Fruit fly (Drosophila melanogaster): ENCODE measurements around the gene Ugt37E1.
A peak's percentile ranks its signal among the peaks of the same experiment; 100 is the strongest.

The Ugt37E1 gene

DNA sequence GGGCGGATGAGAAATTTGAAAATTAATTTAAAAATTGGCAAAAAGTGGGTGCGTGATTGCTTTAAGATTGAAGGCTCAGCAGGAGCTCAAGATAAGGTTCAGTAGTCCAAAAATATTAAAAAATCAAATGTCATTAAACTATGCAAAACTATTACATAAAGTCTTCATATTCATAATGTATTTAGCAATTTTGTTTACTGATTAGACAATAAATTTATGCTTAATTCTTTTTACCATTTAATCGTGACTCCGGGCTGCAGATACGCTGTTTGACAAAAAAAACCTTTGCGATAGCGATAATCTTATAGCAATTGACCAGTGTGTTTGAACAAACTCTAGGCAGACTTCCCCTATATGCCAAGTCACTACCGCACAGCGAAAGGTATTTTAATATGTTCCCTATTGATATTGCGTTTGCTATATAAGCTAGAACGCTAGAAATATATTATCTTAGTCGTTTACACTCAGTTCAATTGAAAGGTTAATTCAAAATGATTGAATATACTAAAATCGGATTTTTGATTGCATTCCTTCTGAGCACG lies at the start of gene Ugt37E1:
Gene Ugt37E1, plus strand, starts transcription at position 492 of the 542 bp plus-strand sequence.
- TF ChIP-seq CG8478 (optimal IDR thresholded peaks at IDR 0.05), result no peak

DNA sequence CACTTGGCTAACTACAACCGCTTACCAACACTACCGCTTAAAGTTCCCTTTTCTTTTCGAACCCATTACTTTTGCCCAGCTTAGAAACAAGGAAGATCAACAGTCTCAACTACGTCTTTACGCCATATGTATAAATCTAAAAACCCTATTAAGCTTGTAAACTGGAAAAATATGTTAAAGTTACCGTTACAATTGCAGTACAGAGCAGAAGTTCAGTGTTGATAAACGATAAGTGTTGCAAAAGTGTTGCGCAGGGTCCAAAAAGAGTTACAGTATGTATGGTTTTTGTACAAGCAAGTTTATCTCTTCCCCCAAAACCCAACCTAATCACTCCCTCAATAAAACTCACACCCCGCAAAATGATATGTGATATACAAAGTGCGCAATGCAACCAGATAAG lies 49.2 kb upstream of the Ugt37E1 start:
- TF ChIP-seq CTCF (optimal IDR thresholded peaks at IDR 0.05), result no peak
- TF ChIP-seq CG8478 (optimal IDR thresholded peaks at IDR 0.05), result no peak

DNA sequence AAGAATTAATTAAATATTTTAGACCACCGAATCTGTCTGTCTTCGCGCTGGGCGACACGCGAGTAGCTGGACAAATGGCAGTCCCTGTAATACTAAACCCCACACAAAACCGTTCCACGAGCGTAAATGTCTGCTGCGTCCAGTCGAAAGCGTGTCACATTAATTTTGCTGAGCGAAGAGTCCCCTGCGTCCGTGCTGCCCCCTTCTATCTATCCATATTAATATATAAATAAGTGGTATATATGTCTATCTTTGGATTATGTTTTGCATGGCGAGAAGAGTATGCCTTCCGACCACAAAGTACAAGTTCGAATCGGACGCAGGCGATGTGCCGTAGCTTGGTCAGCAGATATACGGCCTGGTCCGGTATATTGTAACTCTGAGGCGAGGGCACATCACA lies 44.1 kb upstream of the Ugt37E1 start:
- TF ChIP-seq CG8478 (optimal IDR thresholded peaks at IDR 0.05) (no peak), CTCF (optimal IDR thresholded peaks at IDR 0.05) (no peak)

DNA sequence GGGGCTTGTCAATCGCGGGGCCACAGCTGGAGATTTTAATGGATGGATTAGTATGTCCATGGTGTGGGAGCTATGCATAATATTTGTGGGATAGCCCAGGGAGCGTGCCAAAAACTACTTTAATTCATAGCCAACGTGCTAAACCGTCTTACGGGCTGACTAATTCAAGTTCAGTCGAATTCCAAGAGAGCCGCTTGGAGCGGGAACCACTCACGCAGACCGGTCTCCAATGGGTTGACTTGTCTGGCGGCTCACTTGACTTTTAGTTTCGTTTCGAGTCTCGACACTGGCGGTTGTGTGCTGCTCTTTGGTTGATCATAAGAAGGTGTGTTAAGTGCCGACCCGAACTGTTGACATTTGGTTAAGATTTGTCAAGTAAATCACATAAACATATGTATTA lies 42.3 kb upstream of the Ugt37E1 start, which contains the start of gene yellow-b:
Gene yellow-b, plus strand, starts transcription at position 263 of the 400 bp plus-strand sequence.
- no peak for TF ChIP-seq CG8478 (optimal IDR thresholded peaks at IDR 0.05)
- TF ChIP-seq CTCF (optimal IDR thresholded peaks at IDR 0.05), result no peak

DNA sequence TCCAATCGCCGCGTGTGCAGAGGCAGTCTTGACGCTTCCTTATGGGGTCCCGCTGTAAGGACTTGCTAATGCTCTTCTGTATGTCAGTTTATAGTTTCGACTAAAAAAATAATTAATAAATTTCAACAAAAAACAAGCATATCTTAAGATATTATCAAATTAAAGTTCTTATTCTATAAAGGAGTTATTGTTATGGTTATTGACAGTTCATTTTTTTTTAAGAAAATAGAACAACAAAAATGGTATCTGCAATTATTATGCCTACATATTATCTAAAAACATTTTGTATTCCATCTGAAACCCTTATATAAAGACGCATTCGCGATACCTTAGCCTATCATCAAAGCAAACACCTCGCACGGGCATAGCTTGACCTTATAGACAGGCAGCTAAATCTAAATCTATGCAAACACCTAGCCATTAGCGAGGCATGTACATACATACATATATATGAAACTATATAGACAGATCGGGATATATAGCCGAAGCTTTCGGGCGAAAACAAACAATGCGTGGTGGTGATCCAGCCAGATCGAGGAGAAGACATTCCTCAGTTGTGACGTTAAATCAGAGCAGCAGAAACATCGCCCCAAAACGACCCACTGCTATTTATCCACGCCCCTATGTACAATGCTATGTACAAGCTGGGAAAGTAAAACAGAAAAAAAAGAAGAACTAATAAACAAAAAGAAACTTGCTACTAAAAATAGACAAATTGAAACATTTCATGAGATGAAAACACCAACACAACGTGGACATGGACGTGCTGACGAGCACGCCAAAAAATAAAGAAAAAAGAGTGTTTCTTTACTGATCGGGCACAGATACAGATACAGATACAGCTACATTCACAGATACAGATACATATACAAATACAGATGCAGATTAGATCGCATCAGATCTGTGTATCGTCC lies 35.6 kb upstream of the Ugt37E1 start, which contains the start of gene ppk17:
Gene ppk17, minus strand, starts transcription at position 51 of the 914 bp plus-strand sequence.
- TF ChIP-seq CTCF (optimal IDR thresholded peaks at IDR 0.05) (no peak), CG8478 (optimal IDR thresholded peaks at IDR 0.05) (no peak)

DNA sequence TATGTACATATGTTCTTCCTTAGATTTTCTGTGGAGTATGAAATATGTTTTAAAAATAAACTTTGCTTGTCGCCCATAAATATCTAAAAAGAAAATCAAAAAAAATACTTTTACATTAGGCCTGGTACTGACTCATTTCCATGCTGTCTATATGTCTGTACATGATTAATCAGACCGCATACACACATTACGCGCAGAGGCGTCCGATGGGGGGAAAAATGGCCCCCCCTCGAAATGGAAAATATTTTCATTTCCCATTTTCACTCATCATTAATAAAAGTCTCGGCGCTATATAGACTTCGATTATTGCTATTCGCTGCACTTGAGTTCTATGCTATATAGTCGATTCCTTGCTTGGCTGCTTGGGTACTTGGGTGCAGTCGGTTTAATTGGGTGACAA lies 34.5 kb upstream of the Ugt37E1 start:
- TF ChIP-seq CG8478 (optimal IDR thresholded peaks at IDR 0.05), result no peak
- TF ChIP-seq CTCF (optimal IDR thresholded peaks at IDR 0.05), result no peak

DNA sequence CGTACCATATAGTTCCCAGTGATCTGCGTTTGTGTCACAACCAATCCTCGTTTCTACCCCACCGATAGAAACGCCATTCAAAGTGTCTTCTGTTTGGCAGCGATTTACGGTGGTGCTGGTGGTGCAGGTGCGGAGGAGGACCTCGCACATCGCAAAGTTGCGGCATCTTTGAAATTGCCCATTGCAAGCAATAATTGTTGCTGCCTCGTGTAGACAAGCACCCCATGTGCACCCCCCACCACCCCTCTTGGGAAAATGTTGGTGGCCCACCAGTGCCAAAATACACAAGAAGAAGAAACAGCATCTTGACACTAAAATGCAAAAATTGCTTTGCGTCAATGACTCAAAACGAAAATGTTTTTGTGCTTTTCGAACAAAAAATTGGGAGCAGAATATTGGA lies 31.9 kb upstream of the Ugt37E1 start:
- TF ChIP-seq CTCF (optimal IDR thresholded peaks at IDR 0.05) (no peak), CG8478 (optimal IDR thresholded peaks at IDR 0.05) (no peak)

DNA sequence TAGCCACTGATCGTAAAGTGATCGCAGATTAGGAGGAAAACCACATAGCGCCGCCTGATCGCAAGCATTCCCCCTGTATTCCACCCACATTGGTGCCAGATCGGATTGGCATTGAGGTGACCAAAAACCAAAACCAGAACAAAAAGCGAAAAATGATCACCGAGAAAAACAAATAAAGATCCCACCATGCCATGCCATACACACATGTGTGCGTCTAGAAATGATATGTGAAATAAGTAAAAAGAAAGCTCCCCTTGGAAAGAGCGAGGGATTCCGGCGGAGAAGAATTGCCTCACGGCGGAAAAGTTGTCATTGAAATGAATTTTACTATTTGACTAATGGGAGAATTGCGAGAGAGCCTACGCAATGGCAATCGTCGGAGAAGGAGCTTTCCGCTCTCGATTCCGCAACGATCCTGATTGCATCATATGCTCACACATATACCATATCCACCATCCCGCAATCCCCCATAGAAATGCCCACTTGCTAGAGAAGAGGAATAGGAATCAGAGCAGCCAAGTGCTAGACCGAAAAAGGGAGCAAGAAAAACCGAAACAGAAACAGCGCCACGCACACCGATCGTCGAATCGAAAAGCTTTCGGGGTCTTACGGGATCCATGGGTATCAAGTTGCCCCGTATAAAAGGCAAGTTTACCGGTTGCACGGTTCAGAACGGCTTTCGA lies 30.2 kb upstream of the Ugt37E1 start, which contains the start of gene Mhc:
Gene Mhc, plus strand, starts transcription at position 497 of the 683 bp plus-strand sequence.
- TF ChIP-seq CTCF (optimal IDR thresholded peaks at IDR 0.05) (no peak), CG8478 (optimal IDR thresholded peaks at IDR 0.05) (no peak)

DNA sequence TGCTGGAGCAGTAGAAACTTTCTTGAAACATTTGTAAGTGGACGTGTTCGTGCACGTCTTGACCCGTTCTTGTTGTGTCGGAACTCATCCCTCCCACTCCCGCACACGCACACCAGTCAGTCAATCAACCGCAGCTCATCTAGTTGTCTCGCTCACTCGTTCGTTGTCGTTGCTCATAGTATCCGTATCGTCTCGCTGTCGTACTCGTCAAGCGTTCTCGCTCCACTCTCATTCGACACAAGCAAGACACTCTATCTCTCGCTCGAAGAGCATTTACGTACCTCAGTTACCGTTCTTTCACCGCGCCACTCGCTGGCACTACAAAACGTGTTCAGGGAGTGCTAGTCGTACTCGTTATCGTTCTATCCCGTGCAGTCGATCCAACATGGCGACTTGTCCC lies 8.8 kb upstream of the Ugt37E1 start:
- peak in 1 of 2 experiments; percentile 8 for TF ChIP-seq CTCF (optimal IDR thresholded peaks at IDR 0.05)
- no peak for TF ChIP-seq CG8478 (optimal IDR thresholded peaks at IDR 0.05)

DNA sequence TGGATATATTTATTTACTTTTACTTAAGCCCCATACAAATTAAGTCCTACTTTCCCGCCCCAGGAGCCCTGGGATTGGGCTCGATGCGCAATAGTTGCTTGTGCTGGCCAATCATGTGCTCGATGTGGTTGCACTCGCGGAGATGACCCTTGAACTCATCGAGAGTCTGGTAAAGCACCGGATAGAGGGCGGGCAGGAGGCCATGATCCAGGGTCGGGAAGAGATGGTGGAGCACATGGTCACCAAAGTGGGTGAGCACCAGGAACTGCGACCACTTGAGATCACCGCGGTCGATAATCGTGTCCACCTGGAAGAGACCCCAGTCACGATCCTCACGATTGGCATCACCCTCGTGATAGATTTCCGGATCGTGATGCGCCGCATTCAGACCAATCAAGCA lies 7.5 kb upstream of the Ugt37E1 start:
- no peak for TF ChIP-seq CTCF (optimal IDR thresholded peaks at IDR 0.05)
- no peak for TF ChIP-seq CG8478 (optimal IDR thresholded peaks at IDR 0.05)

DNA sequence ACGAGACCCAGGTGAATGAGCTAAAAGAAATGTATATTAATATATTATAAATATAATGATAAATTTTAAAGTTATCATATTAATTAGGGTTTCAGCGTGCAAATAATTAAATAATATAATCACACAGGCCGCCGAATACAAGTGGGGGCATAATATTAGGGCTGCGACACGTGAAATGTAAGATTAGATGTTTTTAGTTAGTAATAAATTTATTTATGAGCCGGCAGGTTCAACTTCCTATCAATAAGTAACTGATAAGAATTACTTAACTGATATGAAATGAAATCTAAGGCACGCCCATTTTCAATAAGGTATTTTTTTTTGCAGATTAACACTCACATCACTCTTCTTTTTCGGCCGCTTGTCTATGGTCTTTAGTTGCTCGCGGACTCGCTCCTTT lies 6.5 kb upstream of the Ugt37E1 start:
- no peak for TF ChIP-seq CG8478 (optimal IDR thresholded peaks at IDR 0.05)
- TF ChIP-seq CTCF (optimal IDR thresholded peaks at IDR 0.05), result no peak

DNA sequence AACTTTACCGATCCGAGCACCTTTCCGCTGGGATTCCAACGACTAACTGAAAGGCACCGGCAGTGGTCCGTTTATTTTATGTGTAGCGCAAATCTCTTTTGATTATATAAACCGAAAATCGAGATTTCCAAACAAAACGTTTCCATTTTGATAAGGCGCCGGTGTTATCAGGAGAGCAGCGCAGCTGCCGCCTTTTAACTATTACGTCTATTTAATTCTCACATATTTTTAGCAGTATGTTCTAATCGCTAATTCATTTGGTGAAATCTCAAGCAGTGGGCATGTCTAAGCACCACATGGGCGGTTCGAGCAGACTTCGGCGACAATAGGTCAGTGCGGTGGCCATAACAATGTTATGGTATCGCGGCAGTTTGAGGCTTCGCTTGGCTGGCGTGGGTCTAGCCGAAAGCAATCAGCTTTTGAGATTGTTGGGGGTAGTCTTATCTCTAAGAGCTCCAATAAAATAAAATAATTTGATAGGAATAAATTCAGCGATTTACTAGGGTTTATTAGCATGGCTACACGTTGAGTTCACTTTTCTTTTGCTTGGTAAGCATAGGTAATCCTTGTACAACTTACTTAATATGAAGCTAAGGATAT lies 5.6 kb upstream of the Ugt37E1 start, which contains the start of gene Cyt-b5-r:
Gene Cyt-b5-r, minus strand, starts transcription at position 51 of the 600 bp plus-strand sequence.
- no peak for TF ChIP-seq CG8478 (optimal IDR thresholded peaks at IDR 0.05)
- no peak for TF ChIP-seq CTCF (optimal IDR thresholded peaks at IDR 0.05)

DNA sequence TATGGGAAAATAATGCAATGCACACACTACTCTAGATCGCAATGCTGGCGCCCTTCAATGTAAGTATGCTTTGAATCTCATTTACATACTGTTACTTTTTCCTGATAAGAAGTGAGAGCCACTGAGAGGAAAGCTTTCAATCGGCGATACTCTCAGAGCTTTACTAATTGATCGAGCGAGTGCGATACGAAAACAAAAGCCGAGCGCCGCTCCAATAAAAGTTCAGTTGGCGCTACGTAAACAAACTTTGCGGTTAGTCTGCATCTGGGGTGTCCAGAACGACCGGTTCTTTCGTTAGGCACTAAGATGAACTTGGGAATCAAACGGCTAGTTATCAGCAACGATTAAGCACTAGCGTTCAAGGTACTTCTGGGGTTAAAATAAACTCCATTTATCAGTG lies 5.0 kb upstream of the Ugt37E1 start, which contains the start of gene CG17928:
Gene CG17928, plus strand, starts transcription at position 224 of the 400 bp plus-strand sequence.
- TF ChIP-seq CG8478 (optimal IDR thresholded peaks at IDR 0.05) (no peak), CTCF (optimal IDR thresholded peaks at IDR 0.05) (no peak)

DNA sequence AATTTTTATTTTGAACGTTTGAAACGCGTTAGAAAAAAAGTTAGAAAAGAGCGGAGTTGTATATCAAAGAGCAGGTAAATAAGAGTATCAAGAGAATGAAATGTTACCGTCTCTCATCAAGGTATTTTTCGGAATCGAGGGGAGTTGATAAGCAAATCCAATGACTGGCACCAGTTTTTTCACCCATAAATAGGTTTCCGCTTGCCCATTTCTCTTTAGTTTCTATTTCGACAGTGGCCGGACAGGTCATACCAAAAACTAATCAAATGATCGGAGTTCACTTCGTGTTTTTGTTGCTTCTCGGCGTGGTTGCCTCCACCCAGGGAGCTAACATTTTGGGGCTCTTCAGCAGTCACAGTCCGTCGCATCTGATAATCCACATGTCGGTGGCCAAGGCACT lies 2.4 kb upstream of the Ugt37E1 start, which contains the start of gene Ugt37C2:
Gene Ugt37C2, plus strand, starts transcription at position 242 of the 400 bp plus-strand sequence.
- TF ChIP-seq CTCF (optimal IDR thresholded peaks at IDR 0.05), result no peak
- no peak for TF ChIP-seq CG8478 (optimal IDR thresholded peaks at IDR 0.05)

DNA sequence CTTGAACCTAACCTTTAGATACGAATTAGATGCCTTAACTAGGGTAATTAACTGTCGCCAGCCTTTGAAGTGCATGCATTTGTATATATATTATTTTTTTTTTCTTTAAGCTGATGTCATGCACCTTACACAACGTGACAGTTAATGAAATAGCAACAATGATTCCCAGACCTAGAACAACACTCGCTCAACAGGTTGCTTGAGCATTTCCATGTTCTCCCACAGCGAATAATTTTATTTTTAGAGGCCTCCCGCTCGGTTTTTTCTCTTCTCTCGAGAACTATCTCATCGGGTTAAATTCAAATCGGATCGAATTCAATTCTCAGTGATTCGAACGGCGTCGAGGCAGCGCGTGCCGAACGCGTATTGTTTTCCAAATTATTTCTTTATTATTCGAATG lies 2.3 kb downstream of the Ugt37E1 start, which contains the start of gene Ugt37D1:
Gene Ugt37D1, plus strand, starts transcription at position 321 of the 400 bp plus-strand sequence.
- TF ChIP-seq CTCF (optimal IDR thresholded peaks at IDR 0.05), result no peak
- TF ChIP-seq CG8478 (optimal IDR thresholded peaks at IDR 0.05), result no peak
